Fruit fly (Drosophila melanogaster) whole organism, embryonic: ENCODE measurements around the gene mRpL15.

Experiments
- CG11504 ChIP-seq: fragments of 200-800 bp; sonication (Bioruptor generic); optimal IDR thresholded peaks from 3 replicates; lab custom pipeline; 2019; ENCODE audit warnings: missing biosample characterization, mild to moderate bottlenecking, missing genetic modification characterization, moderate library complexity
- CG13287 ChIP-seq: fragments of 200-800 bp; sonication (Bioruptor generic); IDR thresholded peaks from 2 replicates; pipeline ENCODE4 v1.3.6; 2022; ENCODE audit warnings: missing biosample characterization, missing genetic modification characterization; ENCODE audit not compliant: partially characterized antibody
- Ets65A ChIP-seq: fragments of 200-800 bp; sonication (Bioruptor generic); peaks from one replicate; lab custom pipeline; 2016; ENCODE audit warnings: missing biosample characterization, missing genetic modification characterization
- bsh ChIP-seq, 2 experiments: fragments of 200-800 bp; sonication (Bioruptor generic); optimal IDR thresholded peaks; 2 replicates each; lab custom pipeline; 2017 to 2018; ENCODE audit warnings: mild to moderate bottlenecking in 2 of 2, missing biosample characterization in 2 of 2, missing genetic modification characterization in 2 of 2, moderate library complexity in 1 of 2
- fu2 ChIP-seq: fragments of 200-800 bp; sonication (Bioruptor generic); optimal IDR thresholded peaks from 2 replicates; lab custom pipeline; 2016; ENCODE audit warnings: missing biosample characterization, missing genetic modification characterization
- odd ChIP-seq: fragments of 200-800 bp; sonication (Bioruptor generic); optimal IDR thresholded peaks from 2 replicates; lab custom pipeline; 2017; ENCODE audit warnings: missing biosample characterization, mild to moderate bottlenecking, missing genetic modification characterization

DNA sequence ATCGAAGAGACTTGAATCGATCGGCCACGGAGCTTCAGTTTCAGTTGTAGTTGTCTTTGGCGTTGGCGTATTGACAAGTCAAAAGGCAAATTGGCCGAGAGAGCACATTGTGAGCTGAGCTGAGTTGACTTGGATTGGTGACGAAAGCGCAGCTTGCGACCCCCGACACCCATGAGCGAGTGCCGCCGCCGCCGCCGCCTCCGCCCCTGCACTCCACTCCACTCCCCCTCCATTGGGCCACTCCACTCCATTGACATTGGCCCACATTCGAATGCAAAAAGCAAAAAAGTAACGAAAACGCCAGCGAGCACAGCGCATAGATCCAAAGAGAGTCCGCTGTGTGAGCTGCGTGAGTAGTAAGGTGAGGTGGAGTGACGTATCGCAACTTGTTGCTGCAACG lies 38.2 kb downstream of the mRpL15 start:
- TF ChIP-seq CG11504, result no peak
- TF ChIP-seq Ets65A (GFP tag; lab: Kevin White, UChicago), result no peak
- no peak for TF ChIP-seq odd (GFP tag; lab: Kevin White, UChicago)
- TF ChIP-seq CG13287 (GFP tag; lab: Robert Waterston, UW), result no peak; the same call in 1 of the 2 replicates
- TF ChIP-seq bsh (GFP tag; optimal IDR thresholded peaks at IDR 0.05; lab: Kevin White, UChicago), result no peak
- no peak for TF ChIP-seq fu2
